Fruit fly (Drosophila melanogaster) whole organism, embryonic: Measurements from ENCODE around the gene CG10984.

Source experiments
- Ada2b ChIP-seq: fragments of 200-800 bp; sonication (Bioruptor generic); IDR thresholded peaks from 2 replicates; pipeline ENCODE4 v1.3.6; 2022; ENCODE audit warnings: missing biosample characterization, missing genetic modification characterization
- CG10147 ChIP-seq: fragments of 200-800 bp; sonication (Bioruptor generic); optimal IDR thresholded peaks from 2 replicates; lab custom pipeline; 2019; ENCODE audit warnings: missing biosample characterization, mild to moderate bottlenecking, missing genetic modification characterization, moderate library complexity
- CG12769 ChIP-seq: fragments of 200-800 bp; sonication (Bioruptor generic); optimal IDR thresholded peaks from 2 replicates; lab custom pipeline; 2019; ENCODE audit warnings: missing biosample characterization, mild to moderate bottlenecking, missing genetic modification characterization, moderate library complexity
- CG42726 ChIP-seq: fragments of 200-800 bp; sonication (Bioruptor generic); IDR thresholded peaks from 2 replicates; pipeline ENCODE4 v1.3.6; 2022; ENCODE audit warnings: missing biosample characterization, missing genetic modification characterization; ENCODE audit not compliant: partially characterized antibody
- CG4820 ChIP-seq: fragments of 200-800 bp; sonication (Bioruptor generic); optimal IDR thresholded peaks from 3 replicates; lab custom pipeline; 2016; ENCODE audit warnings: missing biosample characterization, missing genetic modification characterization
- CTCF ChIP-seq: fragments of 200-800 bp; sonication (Bioruptor generic); optimal IDR thresholded peaks from 2 replicates; lab custom pipeline; 2017; ENCODE audit warnings: missing biosample characterization, mild to moderate bottlenecking, missing genetic modification characterization, moderate library complexity
- Hr78 ChIP-seq, 2 experiments: fragments of 200-800 bp in 1 of 2; fragments of >200 bp in 1 of 2; sonication (Bioruptor generic) in 1 of 2; optimal IDR thresholded peaks; 2 replicates each; lab custom pipeline; 2017 to 2019; ENCODE audit warnings: missing biosample characterization in 2 of 2, missing genetic modification characterization in 2 of 2, mild to moderate bottlenecking in 1 of 2, moderate library complexity in 1 of 2
- Sox102F ChIP-seq: fragments of 200-800 bp; sonication (Bioruptor generic); optimal IDR thresholded peaks from 2 replicates; lab custom pipeline; 2018; ENCODE audit warnings: missing biosample characterization, mild to moderate bottlenecking, missing genetic modification characterization, moderate library complexity
- chif ChIP-seq, 2 experiments: fragments of 200-800 bp; sonication (Bioruptor generic); optimal IDR thresholded peaks; 3 replicates each; lab custom pipeline; 2016; ENCODE audit warnings: missing biosample characterization in 2 of 2, missing genetic modification characterization in 2 of 2
- klu ChIP-seq: fragments of 200-800 bp; sonication (Bioruptor generic); IDR thresholded peaks from 2 replicates; pipeline ENCODE4 v1.3.6; 2022; ENCODE audit warnings: missing biosample characterization, missing genetic modification characterization
- lab ChIP-seq: fragments of 200-800 bp; sonication (Bioruptor generic); optimal IDR thresholded peaks from 3 replicates; lab custom pipeline; 2017; ENCODE audit warnings: missing biosample characterization, missing genetic modification characterization, mild to moderate bottlenecking, moderate library complexity, missing genetic modification reagents
- lola ChIP-seq, 3 experiments: fragments of >200 bp in 2 of 3; fragments of 200-800 bp in 1 of 3; sonication (Bioruptor generic) in 1 of 3; optimal IDR thresholded peaks; 2 replicates each; lab custom pipeline; 2017 to 2019; ENCODE audit warnings: missing biosample characterization in 3 of 3, missing genetic modification characterization in 3 of 3, mild to moderate bottlenecking in 1 of 3, moderate library complexity in 1 of 3

DNA sequence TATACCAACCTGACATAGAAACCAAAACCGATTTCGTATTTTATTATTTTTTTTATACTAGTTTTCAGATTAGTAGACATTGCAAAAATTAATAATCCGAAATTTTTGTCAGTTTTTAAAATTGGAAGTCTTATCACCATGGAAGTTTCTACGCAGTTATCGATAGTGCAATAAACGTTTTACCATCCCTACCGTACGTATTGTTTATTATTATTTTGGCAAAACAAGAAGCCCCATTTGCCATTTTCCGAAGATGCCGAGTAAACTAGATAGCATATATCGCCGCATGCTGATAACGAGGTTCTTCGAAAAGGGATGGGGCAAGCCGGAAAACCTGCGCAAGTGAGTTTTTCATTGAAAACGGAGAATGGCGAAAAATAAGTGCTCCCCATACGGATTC lies 8.3 kb upstream of the CG10984 start, which contains the start of gene CG32112:
- no peak for TF ChIP-seq lab
- no peak for TF ChIP-seq CG4820 (GFP tag; lab: Kevin White, UChicago)
- TF ChIP-seq chif (GFP tag; optimal IDR thresholded peaks at IDR 0.05; lab: Kevin White, UChicago): no peak
- no peak for TF ChIP-seq CG42726 (GFP tag; lab: Robert Waterston, UW)
- TF ChIP-seq CG10147 (GFP tag; lab: Kevin White, UChicago): no peak
- TF ChIP-seq Ada2b (GFP tag; lab: Robert Waterston, UW): no peak
- no peak for TF ChIP-seq lola (GFP tag; optimal IDR thresholded peaks at IDR 0.05; lab: Kevin White, UChicago)
- TF ChIP-seq CTCF (GFP tag; lab: Kevin White, UChicago): no peak
- TF ChIP-seq Hr78 (GFP tag; optimal IDR thresholded peaks at IDR 0.05; lab: Kevin White, UChicago): no peak
- no peak for TF ChIP-seq klu (GFP tag; lab: Robert Waterston, UW)
- TF ChIP-seq CG12769 (tag; lab: Kevin White, UChicago): no peak
- no peak for TF ChIP-seq Sox102F (GFP tag; lab: Kevin White, UChicago)
